Fruit fly (Drosophila melanogaster) whole organism, embryonic: ENCODE measurements around the gene CG5853.

ENCODE experiments used
- Awh ChIP-seq: fragments of 200-800 bp; sonication (Bioruptor generic); IDR thresholded peaks from 2 replicates; pipeline ENCODE4, ENCODE4 v1.3.6; 2022; ENCODE audit warnings: missing biosample characterization, missing genetic modification characterization
- C15 ChIP-seq: fragments of 200-800 bp; sonication (Bioruptor generic); IDR thresholded peaks from 3 replicates; pipeline ENCODE4 v1.3.6; 2022; ENCODE audit warnings: missing biosample characterization, missing genetic modification characterization
- CG10959 ChIP-seq: fragments of 200-800 bp; sonication (Bioruptor generic); IDR thresholded peaks from 2 replicates; pipeline ENCODE4 v1.3.6; 2022; ENCODE audit warnings: missing biosample characterization, missing genetic modification characterization
- CG11456 ChIP-seq: fragments of 200-800 bp; sonication (Bioruptor generic); IDR thresholded peaks from 3 replicates; pipeline ENCODE4 v1.3.6; 2022; ENCODE audit warnings: missing biosample characterization, missing genetic modification characterization
- CG12155 ChIP-seq: fragments of 200-800 bp; sonication (Bioruptor generic); optimal IDR thresholded peaks from 3 replicates; lab custom pipeline; 2016; ENCODE audit warnings: missing biosample characterization, missing genetic modification characterization
- CG13894 ChIP-seq: fragments of 200-800 bp; sonication (Bioruptor generic); optimal IDR thresholded peaks from 3 replicates; lab custom pipeline; 2018; ENCODE audit warnings: missing biosample characterization, mild to moderate bottlenecking, missing genetic modification characterization, moderate library complexity
- CG14050 ChIP-seq: fragments of 200-800 bp; sonication (Bioruptor generic); IDR thresholded peaks from 3 replicates; pipeline ENCODE4 v1.3.6; 2022; ENCODE audit warnings: missing biosample characterization, missing genetic modification characterization
- CG14965 ChIP-seq: fragments of 200-800 bp; sonication (Bioruptor generic); optimal IDR thresholded peaks from 2 replicates; lab custom pipeline; 2016; ENCODE audit warnings: missing biosample characterization, missing genetic modification characterization, borderline replicate concordance
- CG15269 ChIP-seq: fragments of 200-800 bp; sonication (Bioruptor generic); optimal IDR thresholded peaks from 2 replicates; lab custom pipeline; 2018; ENCODE audit warnings: missing biosample characterization, mild to moderate bottlenecking, missing genetic modification characterization, moderate library complexity
- CG15601 ChIP-seq: fragments of 200-800 bp; sonication (Bioruptor generic); optimal IDR thresholded peaks from 3 replicates; lab custom pipeline; 2019; ENCODE audit warnings: missing biosample characterization, mild to moderate bottlenecking, missing genetic modification characterization, moderate library complexity
- CG15696 ChIP-seq: fragments of 200-800 bp; sonication (Bioruptor generic); optimal IDR thresholded peaks from 2 replicates; lab custom pipeline; 2019; ENCODE audit warnings: missing biosample characterization, mild to moderate bottlenecking, missing genetic modification characterization, moderate library complexity
- CG17568 ChIP-seq: fragments of 200-800 bp; sonication (Bioruptor generic); optimal IDR thresholded peaks from 2 replicates; lab custom pipeline; 2018; ENCODE audit warnings: missing biosample characterization, mild to moderate bottlenecking, missing genetic modification characterization, moderate library complexity
- CG17612 ChIP-seq: fragments of 200-800 bp; sonication (Bioruptor generic); IDR thresholded peaks from 2 replicates; pipeline ENCODE4 v1.3.6; 2022; ENCODE audit warnings: missing biosample characterization, missing genetic modification characterization
- CG1792 ChIP-seq: fragments of 200-800 bp; sonication (Bioruptor generic); optimal IDR thresholded peaks from 2 replicates; lab custom pipeline; 2016; ENCODE audit warnings: missing biosample characterization, missing genetic modification characterization
- CG18619 ChIP-seq: fragments of 200-800 bp; sonication (Bioruptor generic); optimal IDR thresholded peaks from 3 replicates; lab custom pipeline; 2017; ENCODE audit warnings: missing biosample characterization, mild to moderate bottlenecking, missing genetic modification characterization
- CG6683 ChIP-seq: fragments of 200-800 bp; sonication (Bioruptor generic); optimal IDR thresholded peaks from 2 replicates; lab custom pipeline; 2017; ENCODE audit warnings: missing biosample characterization, mild to moderate bottlenecking, missing genetic modification characterization, missing genetic modification reagents
- CG7786 ChIP-seq: fragments of 200-800 bp; sonication (Bioruptor generic); optimal IDR thresholded peaks from 2 replicates; lab custom pipeline; 2016; ENCODE audit warnings: missing biosample characterization, missing genetic modification characterization
- CG7963 ChIP-seq: fragments of 200-800 bp; sonication (Bioruptor generic); IDR thresholded peaks from 3 replicates; pipeline ENCODE4 v1.3.6; 2022; ENCODE audit warnings: missing biosample characterization, missing genetic modification characterization; ENCODE audit not compliant: partially characterized antibody
- CG9215 ChIP-seq: fragments of 200-800 bp; sonication (Bioruptor generic); IDR thresholded peaks from 2 replicates; pipeline ENCODE4 v1.3.6; 2022; ENCODE audit warnings: missing biosample characterization, missing genetic modification characterization
- CG9932 ChIP-seq: fragments of 200-800 bp; sonication (Bioruptor generic); IDR thresholded peaks from 2 replicates; pipeline ENCODE4 v1.3.6; 2022; ENCODE audit warnings: missing biosample characterization, missing genetic modification characterization
- E2f1 ChIP-seq: fragments of 200-800 bp; sonication (Bioruptor generic); IDR thresholded peaks from 2 replicates; pipeline ENCODE4 v1.3.6; 2022; ENCODE audit warnings: missing biosample characterization, missing genetic modification characterization
- Ets65A ChIP-seq: fragments of 200-800 bp; sonication (Bioruptor generic); peaks from one replicate; lab custom pipeline; 2016; ENCODE audit warnings: missing biosample characterization, missing genetic modification characterization
- Gsc ChIP-seq: fragments of 200-800 bp; sonication (Bioruptor generic); IDR thresholded peaks from 2 replicates; pipeline ENCODE4 v1.3.6; 2022; ENCODE audit warnings: missing biosample characterization, missing genetic modification characterization
- Jarid2 ChIP-seq: fragments of 200-800 bp; sonication (Bioruptor generic); optimal IDR thresholded peaks from 3 replicates; lab custom pipeline; 2017; ENCODE audit warnings: mild to moderate bottlenecking, missing biosample characterization, missing genetic modification reagents, missing genetic modification characterization
- Lpt ChIP-seq: fragments of >200 bp; optimal IDR thresholded peaks from 2 replicates; lab custom pipeline; 2018; ENCODE audit warnings: missing biosample characterization, missing genetic modification characterization
- MTF-1 ChIP-seq: fragments of 200-800 bp; sonication (Bioruptor generic); optimal IDR thresholded peaks from 2 replicates; lab custom pipeline; 2018; ENCODE audit warnings: missing biosample characterization, mild to moderate bottlenecking, missing genetic modification characterization, borderline replicate concordance
- Med ChIP-seq: fragments of 200-800 bp; sonication (Bioruptor generic); peaks from one replicate; lab custom pipeline; 2016; ENCODE audit warnings: missing biosample characterization, missing genetic modification characterization, mild to moderate bottlenecking, inconsistent platforms, moderate library complexity
- Opbp ChIP-seq: fragments of 200-800 bp; sonication (Bioruptor generic); IDR thresholded peaks from 3 replicates; pipeline ENCODE4 v1.3.6; 2022; ENCODE audit warnings: missing biosample characterization, missing genetic modification characterization; ENCODE audit not compliant: partially characterized antibody
- Taf1 ChIP-seq: fragments of 200-800 bp; sonication (Bioruptor generic); IDR thresholded peaks from 2 replicates; pipeline ENCODE4 v1.3.6; 2022; ENCODE audit warnings: missing biosample characterization, missing genetic modification characterization
- Tbp ChIP-seq: fragments of >200 bp; optimal IDR thresholded peaks from 2 replicates; lab custom pipeline; 2018; ENCODE audit warnings: missing biosample characterization, missing genetic modification characterization
- al ChIP-seq: fragments of 200-800 bp; sonication (Bioruptor generic); IDR thresholded peaks from 2 replicates; pipeline ENCODE4 v1.3.6; 2022; ENCODE audit warnings: missing biosample characterization, missing genetic modification characterization
- ara ChIP-seq: fragments of 200-800 bp; sonication (Bioruptor generic); IDR thresholded peaks from 2 replicates; pipeline ENCODE4 v1.3.6; 2022; ENCODE audit warnings: missing biosample characterization, missing genetic modification characterization
- bbx ChIP-seq: fragments of 200-800 bp; sonication (Bioruptor generic); IDR thresholded peaks from 2 replicates; pipeline ENCODE4 v1.3.6; 2022; ENCODE audit warnings: missing biosample characterization, missing genetic modification characterization; ENCODE audit not compliant: partially characterized antibody
- crp ChIP-seq, 2 experiments: fragments of 200-800 bp; sonication (Bioruptor generic); optimal IDR thresholded peaks; 2 replicates in 1 of 2; 3 replicates in 1 of 2; lab custom pipeline; 2017; ENCODE audit warnings: missing biosample characterization in 2 of 2, missing genetic modification characterization in 2 of 2, mild to moderate bottlenecking in 1 of 2, moderate library complexity in 1 of 2
- esg ChIP-seq: fragments of 200-800 bp; sonication (Bioruptor generic); conservative IDR thresholded peaks from 2 replicates; pipeline ENCODE4 v1.3.6; 2022; ENCODE audit warnings: missing biosample characterization, missing genetic modification characterization
- fru ChIP-seq: fragments of >200 bp; optimal IDR thresholded peaks from 2 replicates; lab custom pipeline; 2017
- gro ChIP-seq: fragments of 200-800 bp; sonication (Bioruptor generic); optimal IDR thresholded peaks from 2 replicates; lab custom pipeline; 2016; ENCODE audit warnings: missing biosample characterization, missing genetic modification characterization
- gsb ChIP-seq: fragments of 200-800 bp; sonication (Bioruptor generic); IDR thresholded peaks from 2 replicates; pipeline ENCODE4 v1.3.6; 2022; ENCODE audit warnings: missing biosample characterization, missing genetic modification characterization
- h ChIP-seq: fragments of >200 bp; optimal IDR thresholded peaks from 2 replicates; lab custom pipeline; 2017
- hb ChIP-seq: fragments of 200-800 bp; sonication (Bioruptor generic); IDR thresholded peaks from 3 replicates; pipeline ENCODE4 v1.3.6; 2022; ENCODE audit warnings: missing biosample characterization, missing genetic modification characterization; ENCODE audit not compliant: partially characterized antibody
- jigr1 ChIP-seq: fragments of 200-800 bp; sonication (Bioruptor generic); IDR thresholded peaks from 3 replicates; pipeline ENCODE4 v1.3.6; 2022; ENCODE audit warnings: missing biosample characterization, missing genetic modification characterization
- jumu ChIP-seq: fragments of 200-800 bp; sonication (Bioruptor generic); optimal IDR thresholded peaks from 3 replicates; lab custom pipeline; 2016; ENCODE audit warnings: missing biosample characterization, missing genetic modification characterization
- rib ChIP-seq: fragments of 200-800 bp; sonication (Bioruptor generic); IDR thresholded peaks from 2 replicates; pipeline ENCODE4 v1.3.6; 2022; ENCODE audit warnings: missing biosample characterization, missing genetic modification characterization
- slp2 ChIP-seq: fragments of 200-800 bp; sonication (Bioruptor generic); optimal IDR thresholded peaks from 2 replicates; lab custom pipeline; 2016; ENCODE audit warnings: missing biosample characterization, missing genetic modification characterization
- sqz ChIP-seq: fragments of 200-800 bp; sonication (Bioruptor generic); optimal IDR thresholded peaks from 3 replicates; lab custom pipeline; 2018; ENCODE audit warnings: missing biosample characterization, mild to moderate bottlenecking, missing genetic modification characterization
- sr ChIP-seq: fragments of 200-800 bp; sonication (Bioruptor generic); IDR thresholded peaks from 3 replicates; pipeline ENCODE4 v1.3.6; 2022; ENCODE audit warnings: missing biosample characterization, missing genetic modification characterization

Gene CG5853

dm6 chr2L:9919949-9920348 lies 27.5 kb downstream of the CG5853 start, which contains the start of gene CG4594 (continued):
- no peak for TF ChIP-seq CG17612 (GFP tag; lab: Robert Waterston, UW)
- TF ChIP-seq CG6683 (GFP tag; lab: Kevin White, UChicago): no peak
- TF ChIP-seq CG14965: no peak
- no peak for TF ChIP-seq hb (GFP tag; lab: Robert Waterston, UW)
- no peak for TF ChIP-seq CG7786 (GFP tag; lab: Kevin White, UChicago)
- no peak for TF ChIP-seq Awh (GFP tag; lab: Robert Waterston, UW)
- no peak for TF ChIP-seq h
- no peak for TF ChIP-seq CG9932 (GFP tag; lab: Robert Waterston, UW)
- TF ChIP-seq jumu (GFP tag; lab: Kevin White, UChicago): no peak
- no peak for TF ChIP-seq fru (lab: Kevin White, UChicago)
- TF ChIP-seq CG15601: no peak
- TF ChIP-seq rib (GFP tag; lab: Robert Waterston, UW): no peak
- no peak for TF ChIP-seq CG12155
- TF ChIP-seq CG7963 (GFP tag; lab: Robert Waterston, UW): peak; percentile 13; the same call in 2 of the 3 replicates
- no peak for TF ChIP-seq sr (GFP tag; lab: Robert Waterston, UW)
- TF ChIP-seq, all 482 proteins: peak for 17

DNA sequence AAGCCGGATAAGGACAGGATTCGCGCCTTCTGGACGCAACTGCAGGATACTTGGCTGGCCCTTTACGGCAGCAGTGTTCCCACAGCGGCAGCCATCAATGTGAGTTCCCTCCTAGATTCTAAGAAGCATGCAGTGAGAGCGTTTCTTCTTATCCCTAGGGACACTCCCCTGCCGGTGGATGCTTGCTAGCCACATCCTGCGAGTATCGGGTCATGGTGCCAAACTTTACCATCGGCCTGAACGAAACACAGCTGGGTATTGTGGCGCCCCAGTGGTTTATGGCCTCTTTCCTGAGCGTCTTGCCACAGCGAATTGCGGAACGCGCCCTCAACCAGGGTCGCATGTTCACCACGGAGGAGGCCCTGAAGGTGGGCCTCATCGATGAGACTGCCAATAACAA lies 28.2 kb downstream of the CG5853 start:
- TF ChIP-seq Ets65A (peak; percentile 67), gsb (GFP tag; lab: Robert Waterston, UW) (peak; percentile 26; the same call in 1 of the 2 replicates), Tbp (no peak), jigr1 (GFP tag; lab: Robert Waterston, UW) (0 out of 3 replicates have a peak, but pooled peaks have one; percentile 37), Opbp (GFP tag; lab: Robert Waterston, UW) (peak; percentile 46; the same call in 1 of the 3 replicates), Med (GFP tag; lab: Kevin White, UChicago) (peak; percentile 56), CG11456 (no peak), bbx (GFP tag; lab: Robert Waterston, UW) (0 out of 2 replicates have a peak, but pooled peaks have one; percentile 26)

- TF ChIP-seq CG9215 (GFP tag; lab: Robert Waterston, UW) (0 out of 2 replicates have a peak, but pooled peaks have one; percentile 13), CG13894 (tag; lab: Kevin White, UChicago) (peak; percentile 53), CG1792 (GFP tag; lab: Kevin White, UChicago) (no peak), CG14050 (no peak; the same call in 1 of the 3 replicates), Lpt (GFP tag; lab: Kevin White, UChicago) (no peak), Ets65A (peak; percentile 87), esg (peak; percentile 37; the same call in 1 of the 2 replicates), slp2 (GFP tag; lab: Kevin White, UChicago) (no peak), CG18619 (GFP tag; lab: Kevin White, UChicago) (peak; percentile 69), CG15269 (tag; lab: Kevin White, UChicago) (peak; percentile 80), E2f1 (GFP tag; lab: Robert Waterston, UW) (peak; percentile 59), al (GFP tag; lab: Robert Waterston, UW) (peak; percentile 53), Gsc (GFP tag; lab: Robert Waterston, UW) (no peak), sr (GFP tag; lab: Robert Waterston, UW) (no peak; the same call in 2 of the 3 replicates), CG17568 (no peak), gro (GFP tag; lab: Kevin White, UChicago) (no peak), crp (GFP tag; optimal IDR thresholded peaks at IDR 0.05; lab: Kevin White, UChicago) (peak in 1 of 2 experiments; percentile 55), sqz (no peak), CG12155 (peak; percentile 69), gsb (GFP tag; lab: Robert Waterston, UW) (no peak), CG15696 (tag; lab: Kevin White, UChicago) (peak; percentile 56), CG10959 (peak; percentile 52), CG9932 (GFP tag; lab: Robert Waterston, UW) (peak; percentile 82), Taf1 (GFP tag; lab: Robert Waterston, UW) (peak; percentile 55; the same call in 1 of the 2 replicates), Jarid2 (GFP tag; lab: Kevin White, UChicago) (no peak), ara (peak; percentile 35; the same call in 1 of the 2 replicates), MTF-1 (GFP tag; lab: Kevin White, UChicago) (no peak), C15 (GFP tag; lab: Robert Waterston, UW) (0 out of 3 replicates have a peak, but pooled peaks have one; percentile 17)
These were observed 29.2 kb downstream of the CG5853 start, which contains the start of the genes CG5885 and CG4598 for dm6 chr2L:9918020-9918959. CG5885 (minus strand) TSS chr2L:9918330. CG4598 (plus strand) TSS chr2L:9918618.
